Worm (Caenorhabditis elegans): Measurements from ENCODE around the gene F31E8.4.

- TF ChIP-seq ref-1 (GFP tag; conservative IDR thresholded peaks at IDR 0.05) (no peak), flt-1 (GFP tag; IDR thresholded peaks at IDR 0.05) (no peak), med-1 (GFP tag; optimal IDR thresholded peaks at IDR 0.05; ENCODE audit: insufficient read depth) (no peak), T22C8.4 (GFP tag; IDR thresholded peaks at IDR 0.05) (no peak), cog-1 (tag; optimal IDR thresholded peaks at IDR 0.05) (no peak), ztf-23 (GFP tag; IDR thresholded peaks at IDR 0.05) (no peak), tab-1 (GFP tag; IDR thresholded peaks at IDR 0.05) (no peak)
Observed at ce11 chrII:6752027-6752426, 47.9 kb downstream of the F31E8.4 start, which contains the start of gene F41G3.19.

Data from whole organism, midembryonic.